Worm (Caenorhabditis elegans): Measurements from ENCODE around the gene B0252.5.

- no peak for TF ChIP-seq ceh-31 (tag; optimal IDR thresholded peaks at IDR 0.05)
- TF ChIP-seq unc-42 (tag; optimal IDR thresholded peaks at IDR 0.05) = no peak
- no peak for TF ChIP-seq pag-3 (tag; optimal IDR thresholded peaks at IDR 0.05; ENCODE audit: borderline replicate concordance)
- no peak for TF ChIP-seq elt-2 (tag; optimal IDR thresholded peaks at IDR 0.05)
- TF ChIP-seq F13H6.1 (tag; optimal IDR thresholded peaks at IDR 0.05) = no peak
- no peak for TF ChIP-seq ceh-9 (tag; optimal IDR thresholded peaks at IDR 0.05)
Measured at ce11 chrII:6927034-6927433, 8.4 kb upstream of the B0252.5 start.

Data from whole organism, late embryonic.